Fruit fly (Drosophila melanogaster) whole organism, embryonic: ENCODE measurements around the gene Elp4.

Experiments
- Antp ChIP-seq: fragments of 200-800 bp; sonication (Bioruptor generic); optimal IDR thresholded peaks from 3 replicates; lab custom pipeline; 2016; ENCODE audit warnings: missing biosample characterization, missing genetic modification characterization
- Atf6 ChIP-seq: fragments of 200-800 bp; sonication (Bioruptor generic); IDR thresholded peaks from 2 replicates; pipeline ENCODE4 v1.3.6; 2022; ENCODE audit warnings: missing biosample characterization, missing genetic modification characterization
- Bgb ChIP-seq: fragments of 200-800 bp; sonication (Bioruptor generic); IDR thresholded peaks from 2 replicates; pipeline ENCODE4 v1.3.6; 2022; ENCODE audit warnings: missing biosample characterization, missing genetic modification characterization; ENCODE audit not compliant: partially characterized antibody
- BtbVII ChIP-seq: fragments of 200-800 bp; sonication (Bioruptor generic); optimal IDR thresholded peaks from 3 replicates; lab custom pipeline; 2017; ENCODE audit warnings: missing biosample characterization, mild to moderate bottlenecking, missing genetic modification characterization
- Bteb2 ChIP-seq: fragments of 200-800 bp; sonication (Bioruptor generic); optimal IDR thresholded peaks from 2 replicates; lab custom pipeline; 2016; ENCODE audit warnings: missing biosample characterization, missing genetic modification characterization
- CG10431 ChIP-seq: fragments of 200-800 bp; sonication (Bioruptor generic); optimal IDR thresholded peaks from 3 replicates; lab custom pipeline; 2018; ENCODE audit warnings: missing biosample characterization, mild to moderate bottlenecking, missing genetic modification characterization
- CG10979 ChIP-seq: fragments of 200-800 bp; sonication (Bioruptor generic); optimal IDR thresholded peaks from 2 replicates; lab custom pipeline; 2018; ENCODE audit warnings: missing biosample characterization, mild to moderate bottlenecking, missing genetic modification characterization, moderate library complexity
- CG11398 ChIP-seq: fragments of 200-800 bp; sonication (Bioruptor generic); optimal IDR thresholded peaks from 2 replicates; lab custom pipeline; 2016; ENCODE audit warnings: missing biosample characterization, missing genetic modification characterization
- CG11456 ChIP-seq: fragments of 200-800 bp; sonication (Bioruptor generic); IDR thresholded peaks from 3 replicates; pipeline ENCODE4 v1.3.6; 2022; ENCODE audit warnings: missing biosample characterization, missing genetic modification characterization
- CG12071 ChIP-seq: fragments of 200-800 bp; sonication (Bioruptor generic); optimal IDR thresholded peaks from 3 replicates; lab custom pipeline; 2018; ENCODE audit warnings: missing biosample characterization, mild to moderate bottlenecking, missing genetic modification characterization
- CG14441 ChIP-seq: fragments of 200-800 bp; sonication (Bioruptor generic); IDR thresholded peaks from 2 replicates; pipeline ENCODE4 v1.3.6; 2022; ENCODE audit warnings: missing biosample characterization, missing genetic modification characterization
- CG31388 ChIP-seq: fragments of 200-800 bp; sonication (Bioruptor generic); optimal IDR thresholded peaks from 2 replicates; lab custom pipeline; 2016; ENCODE audit warnings: missing biosample characterization, missing genetic modification characterization
- CG3726 ChIP-seq: fragments of 200-800 bp; sonication (Bioruptor generic); IDR thresholded peaks from 3 replicates; pipeline ENCODE4, ENCODE4 v1.3.6; 2022; ENCODE audit warnings: missing biosample characterization, missing genetic modification characterization
- CG4424 ChIP-seq: fragments of 200-800 bp; sonication (Bioruptor generic); optimal IDR thresholded peaks from 3 replicates; lab custom pipeline; 2016; ENCODE audit warnings: missing biosample characterization, missing genetic modification characterization
- CG6175 ChIP-seq: fragments of 200-800 bp; sonication (Bioruptor generic); IDR thresholded peaks from 3 replicates; pipeline ENCODE4 v1.3.6; 2022; ENCODE audit warnings: missing biosample characterization, missing genetic modification characterization
- CG6791 ChIP-seq: fragments of 200-800 bp; sonication (Bioruptor generic); IDR thresholded peaks from 3 replicates; pipeline ENCODE4 v1.3.6; 2022; ENCODE audit warnings: missing biosample characterization, missing genetic modification characterization; ENCODE audit not compliant: partially characterized antibody
- CG6854 ChIP-seq: fragments of 200-800 bp; sonication (Bioruptor generic); optimal IDR thresholded peaks from 3 replicates; lab custom pipeline; 2017; ENCODE audit warnings: missing biosample characterization, mild to moderate bottlenecking, missing genetic modification characterization
- CG8388 ChIP-seq: fragments of 200-800 bp; sonication (Bioruptor generic); optimal IDR thresholded peaks from 2 replicates; lab custom pipeline; 2019; ENCODE audit warnings: missing biosample characterization, mild to moderate bottlenecking, missing genetic modification characterization, moderate library complexity
- CG9727 ChIP-seq: fragments of 200-800 bp; sonication (Bioruptor generic); optimal IDR thresholded peaks from 3 replicates; lab custom pipeline; 2017; ENCODE audit warnings: missing biosample characterization, mild to moderate bottlenecking, missing genetic modification characterization
- CG9817 ChIP-seq: fragments of 200-800 bp; sonication (Bioruptor generic); optimal IDR thresholded peaks from 2 replicates; lab custom pipeline; 2018; ENCODE audit warnings: missing biosample characterization, mild to moderate bottlenecking, missing genetic modification characterization, moderate library complexity
- Hand ChIP-seq: fragments of 200-800 bp; sonication (Bioruptor generic); optimal IDR thresholded peaks from 2 replicates; lab custom pipeline; 2017; ENCODE audit warnings: mild to moderate bottlenecking, missing biosample characterization, missing genetic modification reagents, missing genetic modification characterization
- Hey ChIP-seq: fragments of 200-800 bp; sonication (Bioruptor generic); optimal IDR thresholded peaks from 3 replicates; lab custom pipeline; 2018; ENCODE audit warnings: missing biosample characterization, mild to moderate bottlenecking, missing genetic modification characterization
- HmgD ChIP-seq: fragments of 200-800 bp; sonication (Bioruptor generic); optimal IDR thresholded peaks from 3 replicates; lab custom pipeline; 2016; ENCODE audit warnings: missing biosample characterization, missing genetic modification characterization
- Hmx ChIP-seq: fragments of 200-800 bp; sonication (Bioruptor generic); optimal IDR thresholded peaks from 2 replicates; lab custom pipeline; 2016; ENCODE audit warnings: missing biosample characterization, missing genetic modification characterization
- Hr3 ChIP-seq: fragments of 200-800 bp; sonication (Bioruptor generic); optimal IDR thresholded peaks from 3 replicates; lab custom pipeline; 2016; ENCODE audit warnings: missing biosample characterization, missing genetic modification characterization
- MESR4 ChIP-seq: fragments of 200-800 bp; sonication (Bioruptor generic); optimal IDR thresholded peaks from 2 replicates; lab custom pipeline; 2018; ENCODE audit warnings: missing biosample characterization, mild to moderate bottlenecking, missing genetic modification characterization, moderate library complexity
- Mrtf ChIP-seq: fragments of 200-800 bp; sonication (Bioruptor generic); IDR thresholded peaks from 3 replicates; pipeline ENCODE4 v1.3.6; 2022; ENCODE audit warnings: missing biosample characterization, missing genetic modification characterization
- NfI ChIP-seq: fragments of 200-800 bp; sonication (Bioruptor generic); optimal IDR thresholded peaks from 3 replicates; lab custom pipeline; 2018; ENCODE audit warnings: missing biosample characterization, mild to moderate bottlenecking, missing genetic modification characterization, moderate library complexity
- Oli ChIP-seq: fragments of 200-800 bp; sonication (Bioruptor generic); optimal IDR thresholded peaks from 2 replicates; lab custom pipeline; 2018; ENCODE audit warnings: missing biosample characterization, mild to moderate bottlenecking, missing genetic modification characterization, moderate library complexity
- Pdp1 ChIP-seq, 2 experiments: fragments of 200-800 bp; sonication (Bioruptor generic); optimal IDR thresholded peaks; 3 replicates each; lab custom pipeline; 2016; ENCODE audit warnings: missing biosample characterization in 2 of 2, missing genetic modification characterization in 2 of 2, mild to moderate bottlenecking in 1 of 2, moderate library complexity in 1 of 2
- Rfx ChIP-seq: fragments of 200-800 bp; sonication (Bioruptor generic); IDR thresholded peaks from 2 replicates; pipeline ENCODE4 v1.3.6; 2022; ENCODE audit warnings: missing biosample characterization, missing genetic modification characterization
- Side ChIP-seq: fragments of 200-800 bp; sonication (Bioruptor generic); optimal IDR thresholded peaks from 2 replicates; lab custom pipeline; 2016; ENCODE audit warnings: missing biosample characterization, missing genetic modification characterization
- Spps ChIP-seq: fragments of 200-800 bp; sonication (Bioruptor generic); optimal IDR thresholded peaks from 2 replicates; lab custom pipeline; 2018; ENCODE audit warnings: missing biosample characterization, mild to moderate bottlenecking, missing genetic modification characterization
- ase ChIP-seq: fragments of 200-800 bp; sonication (Bioruptor generic); IDR thresholded peaks from 3 replicates; pipeline ENCODE4 v1.3.6; 2022; ENCODE audit warnings: missing biosample characterization, missing genetic modification characterization
- bcd ChIP-seq: fragments of 200-800 bp; sonication (Bioruptor generic); optimal IDR thresholded peaks from 2 replicates; lab custom pipeline; 2017; ENCODE audit warnings: missing biosample characterization, mild to moderate bottlenecking, missing genetic modification characterization
- fd3F ChIP-seq: fragments of 200-800 bp; sonication (Bioruptor generic); optimal IDR thresholded peaks from 2 replicates; lab custom pipeline; 2018; ENCODE audit warnings: missing biosample characterization, mild to moderate bottlenecking, missing genetic modification characterization, moderate library complexity
- gcm ChIP-seq: fragments of 200-800 bp; sonication (Bioruptor generic); optimal IDR thresholded peaks from 2 replicates; lab custom pipeline; 2019; ENCODE audit warnings: missing biosample characterization, mild to moderate bottlenecking, missing genetic modification characterization, moderate library complexity
- gsb ChIP-seq: fragments of 200-800 bp; sonication (Bioruptor generic); IDR thresholded peaks from 2 replicates; pipeline ENCODE4 v1.3.6; 2022; ENCODE audit warnings: missing biosample characterization, missing genetic modification characterization
- her ChIP-seq: fragments of 200-800 bp; sonication (Bioruptor generic); optimal IDR thresholded peaks from 2 replicates; lab custom pipeline; 2016; ENCODE audit warnings: missing biosample characterization, missing genetic modification characterization
- lbe ChIP-seq: fragments of 200-800 bp; sonication (Bioruptor generic); optimal IDR thresholded peaks from 2 replicates; lab custom pipeline; 2016; ENCODE audit warnings: missing biosample characterization, mild to moderate bottlenecking, missing genetic modification characterization
- lov ChIP-seq, 2 experiments: fragments of 200-800 bp in 1 of 2; fragments of >200 bp in 1 of 2; sonication (Bioruptor generic) in 1 of 2; IDR thresholded peaks in 1 of 2; optimal IDR thresholded peaks in 1 of 2; 2 replicates in 1 of 2; 3 replicates in 1 of 2; pipeline versions ENCODE4 v1.3.6 to Lab custom; 2017 to 2022; ENCODE audit warnings: missing biosample characterization in 1 of 2, missing genetic modification characterization in 1 of 2
- mld ChIP-seq: fragments of 200-800 bp; sonication (Bioruptor generic); IDR thresholded peaks from 3 replicates; pipeline ENCODE4 v1.3.6; 2022; ENCODE audit warnings: missing biosample characterization, missing genetic modification characterization; ENCODE audit not compliant: partially characterized antibody
- ranshi ChIP-seq: fragments of 200-800 bp; sonication (Bioruptor generic); IDR thresholded peaks from 2 replicates; pipeline ENCODE4 v1.3.6; 2022; ENCODE audit warnings: missing biosample characterization, missing genetic modification characterization
- seq ChIP-seq: fragments of 200-800 bp; sonication (Bioruptor generic); IDR thresholded peaks from 2 replicates; pipeline ENCODE4 v1.3.6; 2022; ENCODE audit warnings: missing biosample characterization, missing genetic modification characterization
- sima ChIP-seq: fragments of 200-800 bp; sonication (Bioruptor generic); optimal IDR thresholded peaks from 2 replicates; lab custom pipeline; 2016; ENCODE audit warnings: missing biosample characterization, missing genetic modification characterization
- slbo ChIP-seq: fragments of 200-800 bp; sonication (Bioruptor generic); IDR thresholded peaks from 2 replicates; pipeline ENCODE4 v1.3.6; 2022; ENCODE audit warnings: missing biosample characterization, missing genetic modification characterization
- wdn ChIP-seq: fragments of 200-800 bp; sonication (Bioruptor generic); IDR thresholded peaks from 2 replicates; pipeline ENCODE4 v1.3.6; 2022; ENCODE audit warnings: missing biosample characterization, missing genetic modification characterization
- yki ChIP-seq: fragments of >200 bp; optimal IDR thresholded peaks from 3 replicates; lab custom pipeline; 2018
- zfh1 ChIP-seq: fragments of 200-800 bp; sonication (Bioruptor generic); IDR thresholded peaks from 3 replicates; pipeline ENCODE4 v1.3.6; 2022; ENCODE audit warnings: missing biosample characterization, missing genetic modification characterization

Elp4 gene

DNA sequence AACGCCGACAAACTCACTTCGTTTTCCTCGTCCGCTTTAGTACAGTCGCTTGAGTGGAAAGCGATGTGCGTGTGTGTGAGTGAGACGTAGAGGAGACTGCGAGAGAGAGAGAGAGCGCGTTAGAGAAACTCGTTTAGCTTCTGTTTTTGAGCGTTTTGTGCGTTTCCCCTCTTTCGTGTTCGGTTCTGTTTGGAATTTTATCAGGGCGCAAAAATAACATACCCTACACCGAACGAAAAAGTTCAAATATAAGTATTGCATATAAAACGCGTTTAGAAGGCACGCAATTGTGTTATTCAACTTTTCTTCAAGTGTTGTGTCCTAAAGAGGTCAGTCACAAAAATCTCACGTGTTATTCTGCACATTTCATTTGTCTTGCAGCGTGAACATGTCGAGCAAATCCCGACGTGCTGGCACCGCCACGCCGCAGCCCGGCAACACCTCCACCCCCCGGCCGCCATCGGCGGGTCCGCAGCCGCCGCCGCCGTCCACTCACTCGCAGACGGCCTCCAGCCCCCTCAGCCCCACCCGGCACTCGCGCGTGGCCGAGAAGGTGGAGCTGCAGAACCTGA is 19.1 kb downstream of the Elp4 start (continued):
- peak; percentile 15 for TF ChIP-seq MESR4 (GFP tag; lab: Kevin White, UChicago)
- peak; percentile 71 for TF ChIP-seq Atf6
- no peak for TF ChIP-seq sima (GFP tag; lab: Kevin White, UChicago)
- no peak for TF ChIP-seq mld (GFP tag; lab: Robert Waterston, UW)
- TF ChIP-seq CG4424 (GFP tag; lab: Kevin White, UChicago), result peak; percentile 50
- TF ChIP-seq Antp (GFP tag; lab: Kevin White, UChicago), result peak; percentile 49
- TF ChIP-seq CG12071, result peak; percentile 32
- peak; percentile 27 for TF ChIP-seq CG9817
- peak; percentile 18 for TF ChIP-seq Hey (tag; lab: Kevin White, UChicago)
- peak; percentile 38 to 64 for TF ChIP-seq Pdp1 (GFP tag; optimal IDR thresholded peaks at IDR 0.05; lab: Kevin White, UChicago)
- peak; percentile 50; the same call in 1 of the 3 replicates for TF ChIP-seq Mrtf (GFP tag; lab: Robert Waterston, UW)
- TF ChIP-seq BtbVII (GFP tag; lab: Kevin White, UChicago), result no peak
- TF ChIP-seq Side (GFP tag; lab: Kevin White, UChicago), result peak; percentile 44
- TF ChIP-seq CG10431 (GFP tag; lab: Kevin White, UChicago), result no peak
- peak; percentile 58 for TF ChIP-seq CG6854
- TF ChIP-seq Bgb (GFP tag; lab: Robert Waterston, UW), result peak; percentile 24
- no peak for TF ChIP-seq HmgD (GFP tag; lab: Kevin White, UChicago)
- peak; percentile 38; the same call in 1 of the 3 replicates for TF ChIP-seq CG6791 (GFP tag; lab: Robert Waterston, UW)
- TF ChIP-seq CG11398, result peak; percentile 29
- TF ChIP-seq ase (GFP tag; lab: Robert Waterston, UW), result peak; percentile 42; the same call in 1 of the 3 replicates
- TF ChIP-seq yki (lab: Kevin White, UChicago), result no peak
- TF ChIP-seq CG14441 (GFP tag; lab: Robert Waterston, UW), result peak; percentile 65
- peak; percentile 53 for TF ChIP-seq CG9727 (GFP tag; lab: Kevin White, UChicago)
- TF ChIP-seq her, result peak; percentile 70
- TF ChIP-seq slbo (GFP tag; lab: Robert Waterston, UW), result peak; percentile 71
- TF ChIP-seq Hmx (GFP tag; lab: Kevin White, UChicago), result no peak
- TF ChIP-seq CG31388, result no peak
- TF ChIP-seq CG11456, result 0 out of 3 replicates have a peak, but pooled peaks have one; percentile 4
- peak; percentile 46; the same call in 1 of the 2 replicates for TF ChIP-seq gsb (GFP tag; lab: Robert Waterston, UW)
- TF ChIP-seq seq, result 0 out of 2 replicates have a peak, but pooled peaks have one; percentile 46
- TF ChIP-seq CG10979 (tag; lab: Kevin White, UChicago), result peak; percentile 16
- TF ChIP-seq gcm (GFP tag; lab: Kevin White, UChicago), result no peak
- TF ChIP-seq Oli (tag; lab: Kevin White, UChicago), result peak; percentile 29
- TF ChIP-seq wdn (GFP tag; lab: Robert Waterston, UW), result peak; percentile 60
- TF ChIP-seq ranshi (GFP tag; lab: Robert Waterston, UW), result peak; percentile 47; the same call in 1 of the 2 replicates
- 0 out of 3 replicates have a peak, but pooled peaks have one; percentile 50 for TF ChIP-seq CG6175 (GFP tag; lab: Robert Waterston, UW)
- 0 out of 3 replicates have a peak, but pooled peaks have one; percentile 29 for TF ChIP-seq CG3726 (GFP tag; lab: Robert Waterston, UW)
- peak; percentile 53 for TF ChIP-seq bcd (GFP tag; lab: Kevin White, UChicago)
- peak; percentile 78 for TF ChIP-seq Rfx (GFP tag; lab: Robert Waterston, UW)
- peak; percentile 35 for TF ChIP-seq Hand (GFP tag; lab: Kevin White, UChicago)
- peak; percentile 31 for TF ChIP-seq CG8388 (GFP tag; lab: Kevin White, UChicago)
- TF ChIP-seq Bteb2 (GFP tag; lab: Kevin White, UChicago), result peak; percentile 43
- peak; percentile 45 for TF ChIP-seq NfI
- no peak for TF ChIP-seq Spps (tag; lab: Kevin White, UChicago)
- TF ChIP-seq zfh1 (GFP tag; lab: Robert Waterston, UW), result peak; percentile 76; the same call in 2 of the 3 replicates
- TF ChIP-seq lbe (GFP tag; lab: Kevin White, UChicago), result no peak
- TF ChIP-seq lov (optimal IDR thresholded peaks at IDR 0.05; lab: Kevin White, UChicago), result no peak
- TF ChIP-seq lov (GFP tag; IDR thresholded peaks at IDR 0.05; lab: Robert Waterston, UW), result 0 out of 3 replicates have a peak, but pooled peaks have one; percentile 42
- peak; percentile 50 for TF ChIP-seq Hr3
- peak; percentile 1 for TF ChIP-seq fd3F (GFP tag; lab: Kevin White, UChicago)
